Worm (Caenorhabditis elegans) whole organism, L1 larva: ENCODE results near the gene F26D11.12.

ENCODE experiments used
- C04F5.9 ChIP-seq: sonication (generic microtip); optimal IDR thresholded peaks from 2 replicates; lab custom pipeline; 2016; ENCODE audit warnings: missing genetic modification characterization, missing compliant biosample characterization
- F16B12.6 ChIP-seq: fragments of 150-350 bp; optimal IDR thresholded peaks from 2 replicates; lab custom pipeline; 2014; ENCODE audit warnings: missing biosample characterization, missing genetic modification characterization
- aly-2 ChIP-seq: fragments of 150-350 bp; optimal IDR thresholded peaks from 2 replicates; lab custom pipeline; 2014; ENCODE audit warnings: missing biosample characterization, missing genetic modification characterization
- ceh-82 ChIP-seq, 3 experiments: fragments of 150-350 bp in 1 of 3; sonication (generic microtip) in 2 of 3; optimal IDR thresholded peaks; 2 replicates each; lab custom pipeline; 2014 to 2017; ENCODE audit warnings: missing biosample characterization in 3 of 3, missing genetic modification characterization in 3 of 3
- ceh-88 ChIP-seq: fragments of 200-800 bp; sonication (Bioruptor generic); IDR thresholded peaks from 2 replicates; pipeline ENCODE4 v1.3.6; 2022; ENCODE audit warnings: missing genetic modification characterization, missing compliant biosample characterization
- ces-1 ChIP-seq: fragments of 150-350 bp; optimal IDR thresholded peaks from 2 replicates; lab custom pipeline; 2014; ENCODE audit warnings: missing biosample characterization, missing genetic modification reagents, missing genetic modification characterization
- dpl-1 ChIP-seq, 3 experiments: fragments of 150-350 bp in 2 of 3; sonication (generic microtip) in 1 of 3; optimal IDR thresholded peaks; 2 replicates each; lab custom pipeline; 2014 to 2017; ENCODE audit warnings: missing biosample characterization in 3 of 3, missing genetic modification characterization in 3 of 3, missing genetic modification reagents in 3 of 3
- dsc-1 ChIP-seq: sonication (generic microtip); optimal IDR thresholded peaks from 2 replicates; lab custom pipeline; 2016; ENCODE audit warnings: mild to moderate bottlenecking, missing genetic modification characterization, missing compliant biosample characterization
- efl-3 ChIP-seq: fragments of 200-800 bp; sonication (Bioruptor generic); optimal IDR thresholded peaks from 2 replicates; lab custom pipeline; 2018; ENCODE audit warnings: mild to moderate bottlenecking, missing genetic modification characterization, missing compliant biosample characterization
- egl-27 ChIP-seq, 2 experiments: fragments of 150-350 bp in 1 of 2; sonication (generic microtip); optimal IDR thresholded peaks; 3 replicates each; lab custom pipeline; 2017 to 2018; ENCODE audit warnings: missing biosample characterization in 2 of 2, missing genetic modification characterization in 2 of 2, missing genetic modification reagents in 2 of 2
- elt-2 ChIP-seq: sonication (generic microtip); optimal IDR thresholded peaks from 2 replicates; lab custom pipeline; 2016; ENCODE audit warnings: missing genetic modification characterization, mild to moderate bottlenecking, inconsistent platforms, missing compliant biosample characterization, missing genetic modification reagents
- elt-3 ChIP-seq, 6 experiments: fragments of 150-350 bp in 1 of 6; sonication (generic microtip); optimal IDR thresholded peaks; 2 replicates each; lab custom pipeline; 2017 to 2018; ENCODE audit warnings: missing biosample characterization in 6 of 6, missing genetic modification characterization in 6 of 6, inconsistent platforms in 1 of 6
- ets-5 ChIP-seq: fragments of 200-800 bp; sonication (Bioruptor generic); IDR thresholded peaks from 2 replicates; pipeline ENCODE4 v1.3.6; 2022; ENCODE audit warnings: missing genetic modification characterization, missing compliant biosample characterization
- fkh-10 ChIP-seq: sonication (generic microtip); optimal IDR thresholded peaks from 2 replicates; lab custom pipeline; 2017; ENCODE audit warnings: missing biosample characterization, missing genetic modification reagents, missing genetic modification characterization
- fkh-4 ChIP-seq: sonication (generic microtip); optimal IDR thresholded peaks from 2 replicates; lab custom pipeline; 2016; ENCODE audit warnings: missing compliant biosample characterization, missing genetic modification characterization, borderline replicate concordance
- fkh-8 ChIP-seq: sonication (generic microtip); optimal IDR thresholded peaks from 2 replicates; lab custom pipeline; 2016; ENCODE audit warnings: mild to moderate bottlenecking, missing genetic modification characterization, missing compliant biosample characterization
- fos-1 ChIP-seq: fragments of 150-350 bp; optimal IDR thresholded peaks from 2 replicates; lab custom pipeline; 2014; ENCODE audit warnings: missing biosample characterization, missing genetic modification characterization
- isw-1 ChIP-seq: fragments of 200-800 bp; sonication (Bioruptor generic); IDR thresholded peaks from 2 replicates; pipeline ENCODE4 v1.3.6; 2022; ENCODE audit warnings: missing genetic modification characterization, missing compliant biosample characterization
- lin-14 ChIP-seq: fragments of 200-800 bp; sonication (Bioruptor generic); optimal IDR thresholded peaks from 2 replicates; lab custom pipeline; 2018; ENCODE audit warnings: mild to moderate bottlenecking, missing genetic modification characterization, moderate library complexity, missing compliant biosample characterization
- lin-15B ChIP-seq: fragments of 150-350 bp; sonication (generic microtip); optimal IDR thresholded peaks from 3 replicates; lab custom pipeline; 2014; ENCODE audit warnings: missing biosample characterization, missing genetic modification characterization
- lin-35 ChIP-seq, 2 experiments: fragments of 150-350 bp; optimal IDR thresholded peaks; 2 replicates each; lab custom pipeline; 2014; ENCODE audit warnings: missing biosample characterization in 2 of 2, missing genetic modification characterization in 2 of 2, missing genetic modification reagents in 2 of 2
- lsy-2 ChIP-seq, 2 experiments: fragments of 150-350 bp; optimal IDR thresholded peaks; 2 replicates each; lab custom pipeline; 2014; ENCODE audit warnings: missing biosample characterization in 2 of 2, missing genetic modification characterization in 2 of 2
- mep-1 ChIP-seq: fragments of 150-350 bp; optimal IDR thresholded peaks from 2 replicates; lab custom pipeline; 2014; ENCODE audit warnings: missing biosample characterization, missing genetic modification characterization
- nhr-11 ChIP-seq: fragments of 150-350 bp; optimal IDR thresholded peaks from 2 replicates; lab custom pipeline; 2014; ENCODE audit warnings: missing biosample characterization, missing genetic modification characterization
- nhr-19 ChIP-seq: fragments of 200-800 bp; sonication (Bioruptor generic); conservative IDR thresholded peaks from 2 replicates; pipeline ENCODE4 v1.3.6; 2022; ENCODE audit warnings: missing genetic modification characterization, missing compliant biosample characterization
- nhr-20 ChIP-seq: sonication (generic microtip); optimal IDR thresholded peaks from 2 replicates; lab custom pipeline; 2016; ENCODE audit warnings: mild to moderate bottlenecking, missing genetic modification characterization, missing compliant biosample characterization
- nhr-28 ChIP-seq: fragments of 150-350 bp; optimal IDR thresholded peaks from 2 replicates; lab custom pipeline; 2014; ENCODE audit warnings: missing biosample characterization, missing genetic modification characterization
- nhr-71 ChIP-seq: sonication (generic microtip); optimal IDR thresholded peaks from 2 replicates; lab custom pipeline; 2016; ENCODE audit warnings: mild to moderate bottlenecking, missing genetic modification characterization, moderate library complexity, missing compliant biosample characterization
- nhr-77 ChIP-seq: fragments of 150-350 bp; optimal IDR thresholded peaks from 2 replicates; lab custom pipeline; 2014; ENCODE audit warnings: missing biosample characterization, missing genetic modification characterization
- nhr-84 ChIP-seq: sonication (generic microtip); optimal IDR thresholded peaks from 2 replicates; lab custom pipeline; 2017; ENCODE audit warnings: missing biosample characterization, missing genetic modification characterization
- nhr-85 ChIP-seq: sonication (generic microtip); peaks from one replicate; lab custom pipeline; 2016; ENCODE audit warnings: missing genetic modification characterization, inconsistent platforms, missing compliant biosample characterization
- nhr-90 ChIP-seq: sonication (generic microtip); optimal IDR thresholded peaks from 2 replicates; lab custom pipeline; 2016; ENCODE audit warnings: mild to moderate bottlenecking, missing genetic modification characterization, missing compliant biosample characterization; ENCODE audit not compliant: poor library complexity
- pax-3 ChIP-seq: fragments of 200-800 bp; sonication (Bioruptor generic); optimal IDR thresholded peaks from 2 replicates; lab custom pipeline; 2018; ENCODE audit warnings: mild to moderate bottlenecking, missing genetic modification characterization, moderate library complexity, missing compliant biosample characterization
- snpc-4 ChIP-seq: fragments of 150-350 bp; optimal IDR thresholded peaks from 2 replicates; lab custom pipeline; 2014; ENCODE audit warnings: missing biosample characterization, missing genetic modification characterization
- sptf-1 ChIP-seq: fragments of 150-350 bp; optimal IDR thresholded peaks from 2 replicates; lab custom pipeline; 2014; ENCODE audit warnings: missing biosample characterization, missing genetic modification characterization
- sup-37 ChIP-seq: fragments of 200-800 bp; sonication (Bioruptor generic); optimal IDR thresholded peaks from 2 replicates; lab custom pipeline; 2018; ENCODE audit warnings: mild to moderate bottlenecking, missing genetic modification characterization, missing compliant biosample characterization
- tbx-2 ChIP-seq: sonication (generic microtip); optimal IDR thresholded peaks from 2 replicates; lab custom pipeline; 2016; ENCODE audit warnings: missing genetic modification characterization, missing compliant biosample characterization
- tlp-1 ChIP-seq: fragments of 150-350 bp; optimal IDR thresholded peaks from 2 replicates; lab custom pipeline; 2014; ENCODE audit warnings: missing biosample characterization, missing genetic modification characterization
- unc-130 ChIP-seq: fragments of 150-350 bp; optimal IDR thresholded peaks from 2 replicates; lab custom pipeline; 2017; ENCODE audit warnings: missing biosample characterization, missing genetic modification characterization, inconsistent platforms
- unc-62 ChIP-seq: fragments of 150-350 bp; optimal IDR thresholded peaks from 2 replicates; lab custom pipeline; 2014; ENCODE audit warnings: missing biosample characterization, missing genetic modification reagents, missing genetic modification characterization
- unc-98 ChIP-seq: fragments of 200-800 bp; sonication (Bioruptor generic); IDR thresholded peaks from 2 replicates; pipeline ENCODE4 v1.3.6; 2022; ENCODE audit warnings: missing genetic modification characterization, missing compliant biosample characterization
- xbp-1 ChIP-seq: sonication (generic microtip); optimal IDR thresholded peaks from 2 replicates; lab custom pipeline; 2016; ENCODE audit warnings: missing genetic modification characterization, missing compliant biosample characterization
- zip-4 ChIP-seq: fragments of 200-800 bp; sonication (Bioruptor generic); optimal IDR thresholded peaks from 2 replicates; lab custom pipeline; 2018; ENCODE audit warnings: mild to moderate bottlenecking, missing genetic modification characterization, moderate library complexity, missing compliant biosample characterization
- ztf-11 ChIP-seq, 2 experiments: sonication (generic microtip); optimal IDR thresholded peaks; 2 replicates each; lab custom pipeline; 2016 to 2017; ENCODE audit warnings: missing genetic modification characterization in 2 of 2, missing biosample characterization in 1 of 2, missing compliant biosample characterization in 1 of 2
- ztf-4 ChIP-seq: fragments of 150-350 bp; optimal IDR thresholded peaks from 2 replicates; lab custom pipeline; 2014; ENCODE audit warnings: missing biosample characterization, missing genetic modification characterization

F26D11.12 gene

ce11 chrV:8000929-8001513 lies 45.9 kb upstream of the F26D11.12 start, which contains the start of gene Y97E10AR.1 (continued):
- peak in 1 of 2 experiments; percentile 50 for TF ChIP-seq egl-27 (tag; optimal IDR thresholded peaks at IDR 0.05; lab: Kevin White, UChicago)
- TF ChIP-seq fkh-8 (tag; lab: Kevin White, UChicago), result peak; percentile 93
- no peak for TF ChIP-seq nhr-84 (tag; lab: Kevin White, UChicago)
- peak; percentile 40 to 64 for TF ChIP-seq lin-35 (GFP tag; optimal IDR thresholded peaks at IDR 0.05; lab: Kevin White, UChicago)
- TF ChIP-seq ceh-82 (tag; optimal IDR thresholded peaks at IDR 0.05; lab: Kevin White, UChicago), result peak in 2 of 3 experiments; percentile 17 to 68
- TF ChIP-seq ztf-4, result peak; percentile 48
- TF ChIP-seq dsc-1 (tag; lab: Kevin White, UChicago), result peak; percentile 69
- peak; percentile 57 for TF ChIP-seq nhr-85 (tag; lab: Kevin White, UChicago)
- TF ChIP-seq ces-1, result no peak
- peak; percentile 69 for TF ChIP-seq isw-1 (GFP tag; lab: Robert Waterston, UW)
- TF ChIP-seq C04F5.9 (tag; lab: Kevin White, UChicago), result no peak
- TF ChIP-seq unc-62, result no peak
- TF ChIP-seq ets-5 (GFP tag; lab: Robert Waterston, UW), result no peak
- peak; percentile 76 for TF ChIP-seq mep-1
- peak; percentile 76 for TF ChIP-seq nhr-20 (tag; lab: Kevin White, UChicago)
- TF ChIP-seq nhr-71, result peak; percentile 91
- no peak for TF ChIP-seq efl-3
- TF ChIP-seq ztf-11 (tag; optimal IDR thresholded peaks at IDR 0.05; lab: Kevin White, UChicago), result peak in 1 of 2 experiments; percentile 41
- no peak for TF ChIP-seq pax-3 (tag; lab: Kevin White, UChicago)
- peak; percentile 74 for TF ChIP-seq nhr-19 (GFP tag; lab: Robert Waterston, UW)
- peak; percentile 98 for TF ChIP-seq lin-14
- no peak for TF ChIP-seq tlp-1 (tag; lab: Kevin White, UChicago)
- TF ChIP-seq lin-15B (tag; lab: Kevin White, UChicago), result peak; percentile 13
- TF ChIP-seq elt-2 (tag; lab: Kevin White, UChicago), result peak; percentile 81
- TF ChIP-seq snpc-4, result peak; percentile 3
- TF ChIP-seq ceh-88, result peak; percentile 29; the same call in 1 of the 2 replicates
- TF ChIP-seq nhr-90 (tag; lab: Kevin White, UChicago), result no peak
- TF ChIP-seq zip-4 (GFP tag; lab: Kevin White, UChicago), result peak; percentile 22
- TF ChIP-seq xbp-1, result peak; percentile 67
- TF ChIP-seq tbx-2, result peak; percentile 80
- TF ChIP-seq unc-130, result no peak
- peak; percentile 49 for TF ChIP-seq nhr-11 (tag; lab: Kevin White, UChicago)
- no peak for TF ChIP-seq aly-2
- peak; percentile 43 to 58 (median 49) for TF ChIP-seq dpl-1 (GFP tag; optimal IDR thresholded peaks at IDR 0.05; lab: Kevin White, UChicago)
- no peak for TF ChIP-seq nhr-28
- no peak for TF ChIP-seq fos-1 (tag; lab: Kevin White, UChicago)
- TF ChIP-seq lsy-2 (tag; optimal IDR thresholded peaks at IDR 0.05; lab: Kevin White, UChicago), result peak; percentile 68 to 89
- TF ChIP-seq fkh-4 (tag; lab: Kevin White, UChicago), result peak; percentile 45
- TF ChIP-seq sup-37 (GFP tag; lab: Kevin White, UChicago), result no peak
- peak in 1 of 6 experiments; percentile 7 for TF ChIP-seq elt-3 (tag; optimal IDR thresholded peaks at IDR 0.05; lab: Kevin White, UChicago)
- TF ChIP-seq nhr-77 (tag; lab: Kevin White, UChicago), result peak; percentile 77
- peak; percentile 57 for TF ChIP-seq fkh-10 (GFP tag; lab: Kevin White, UChicago)
- TF ChIP-seq unc-98 (GFP tag; lab: Robert Waterston, UW), result no peak
- TF ChIP-seq F16B12.6 (tag; lab: Kevin White, UChicago), result peak; percentile 25
- TF ChIP-seq sptf-1, result no peak
- TF ChIP-seq, all 84 proteins: peak for 50
